Worm (Caenorhabditis elegans): ENCODE results near the gene D1086.12.

- TF ChIP-seq ama-1 (optimal IDR thresholded peaks at IDR 0.05) (no peak), elt-3 (tag; optimal IDR thresholded peaks at IDR 0.05) (no peak), tbx-2 (tag; optimal IDR thresholded peaks at IDR 0.05) (no peak), aly-2 (tag; optimal IDR thresholded peaks at IDR 0.05) (no peak), snpc-4 (tag; optimal IDR thresholded peaks at IDR 0.05) (no peak), unc-62 (GFP tag; optimal IDR thresholded peaks at IDR 0.05) (no peak), ceh-82 (tag; optimal IDR thresholded peaks at IDR 0.05) (no peak), sea-2 (GFP tag; optimal IDR thresholded peaks at IDR 0.05) (no peak), mdl-1 (tag; optimal IDR thresholded peaks at IDR 0.05) (no peak), skn-1 (tag; optimal IDR thresholded peaks at IDR 0.05) (no peak), fkh-10 (GFP tag; optimal IDR thresholded peaks at IDR 0.05) (no peak), ceh-28 (tag; optimal IDR thresholded peaks at IDR 0.05) (no peak)
Observed at ce11 chrV:14147114-14147513, 46.1 kb downstream of the D1086.12 start.

Measured in whole organism, L3 larva.